Worm (Caenorhabditis elegans) whole organism, L1 larva: Measurements from ENCODE around the gene sax-1.

ENCODE experiments used
- egl-27 ChIP-seq, 2 experiments: fragments of 150-350 bp in 1 of 2; sonication (generic microtip); optimal IDR thresholded peaks; 3 replicates each; lab custom pipeline; 2017 to 2018; ENCODE audit warnings: missing biosample characterization in 2 of 2, missing genetic modification characterization in 2 of 2, missing genetic modification reagents in 2 of 2
- fos-1 ChIP-seq: fragments of 150-350 bp; optimal IDR thresholded peaks from 2 replicates; lab custom pipeline; 2014; ENCODE audit warnings: missing biosample characterization, missing genetic modification characterization
- lir-3 ChIP-seq: sonication (generic microtip); optimal IDR thresholded peaks from 2 replicates; lab custom pipeline; 2016; ENCODE audit warnings: mild to moderate bottlenecking, missing genetic modification characterization, moderate library complexity, missing compliant biosample characterization; ENCODE audit not compliant: poor library complexity
- mdl-1 ChIP-seq, 2 experiments: fragments of 150-350 bp; optimal IDR thresholded peaks; 2 replicates each; lab custom pipeline; 2014 to 2017; ENCODE audit warnings: missing biosample characterization in 2 of 2, missing genetic modification characterization in 2 of 2, inconsistent platforms in 1 of 2
- nhr-12 ChIP-seq: sonication (generic microtip); optimal IDR thresholded peaks from 2 replicates; lab custom pipeline; 2017; ENCODE audit warnings: missing biosample characterization, missing genetic modification characterization
- pag-3 ChIP-seq: sonication (generic microtip); optimal IDR thresholded peaks from 2 replicates; lab custom pipeline; 2017; ENCODE audit warnings: missing genetic modification characterization, mild to moderate bottlenecking, missing compliant biosample characterization, antibody characterized with exemption, borderline replicate concordance; ENCODE audit not compliant: insufficient read depth
- snpc-4 ChIP-seq: fragments of 150-350 bp; optimal IDR thresholded peaks from 2 replicates; lab custom pipeline; 2014; ENCODE audit warnings: missing biosample characterization, missing genetic modification characterization
- sox-4 ChIP-seq: sonication (generic microtip); optimal IDR thresholded peaks from 2 replicates; lab custom pipeline; 2016; ENCODE audit warnings: missing genetic modification characterization, missing compliant biosample characterization
- unc-86 ChIP-seq: sonication (generic microtip); optimal IDR thresholded peaks from 2 replicates; lab custom pipeline; 2016; ENCODE audit warnings: missing genetic modification characterization, missing compliant biosample characterization
- zag-1 ChIP-seq: fragments of 150-350 bp; optimal IDR thresholded peaks from 2 replicates; lab custom pipeline; 2014; ENCODE audit warnings: missing biosample characterization, missing genetic modification characterization
- ztf-11 ChIP-seq, 2 experiments: sonication (generic microtip); optimal IDR thresholded peaks; 2 replicates each; lab custom pipeline; 2016 to 2017; ENCODE audit warnings: missing genetic modification characterization in 2 of 2, missing biosample characterization in 1 of 2, missing compliant biosample characterization in 1 of 2

ce11 chrX:3623162-3623561 is 26.8 kb downstream of the sax-1 start, which contains the start of gene C18B2.2:
- TF ChIP-seq zag-1 (tag; lab: Kevin White, UChicago) (no peak), egl-27 (tag; optimal IDR thresholded peaks at IDR 0.05; lab: Kevin White, UChicago) (no peak), ztf-11 (tag; optimal IDR thresholded peaks at IDR 0.05; lab: Kevin White, UChicago) (no peak), sox-4 (tag; lab: Kevin White, UChicago) (no peak), nhr-12 (tag; lab: Kevin White, UChicago) (no peak), lir-3 (tag; lab: Kevin White, UChicago) (no peak), snpc-4 (no peak), fos-1 (tag; lab: Kevin White, UChicago) (no peak), pag-3 (tag; lab: Kevin White, UChicago) (no peak), unc-86 (tag; lab: Kevin White, UChicago) (no peak), mdl-1 (tag; optimal IDR thresholded peaks at IDR 0.05; lab: Kevin White, UChicago) (no peak)
